Fruit fly (Drosophila melanogaster): ENCODE measurements around the gene CG13786.

dm6 chr2L:7252882-7253281, at the start of gene CG13786:
- no peak for TF ChIP-seq Six4 (GFP tag; optimal IDR thresholded peaks at IDR 0.05)
- TF ChIP-seq pzg (GFP tag; optimal IDR thresholded peaks at IDR 0.05) = no peak
- TF ChIP-seq CG8765 (GFP tag; IDR thresholded peaks at IDR 0.05) = no peak
- no peak for TF ChIP-seq CG43689 (GFP tag; IDR thresholded peaks at IDR 0.05)
- no peak for TF ChIP-seq H15 (GFP tag; IDR thresholded peaks at IDR 0.05)
- no peak for TF ChIP-seq Lim3 (GFP tag; IDR thresholded peaks at IDR 0.05)
- TF ChIP-seq CG15479 (GFP tag; optimal IDR thresholded peaks at IDR 0.05) = no peak
- no peak for TF ChIP-seq Usf (GFP tag; optimal IDR thresholded peaks at IDR 0.05)
- no peak for TF ChIP-seq Chrac-16 (GFP tag; optimal IDR thresholded peaks at IDR 0.05)
